Fruit fly (Drosophila melanogaster) whole organism, pupa: Measurements from ENCODE around the gene CG11899.

Experiments used
- CG10348 ChIP-seq: fragments of 200-800 bp; sonication (Bioruptor generic); IDR thresholded peaks from 2 replicates; pipeline ENCODE4 v1.3.6; 2022; ENCODE audit warnings: missing biosample characterization, missing genetic modification characterization
- CG12605 ChIP-seq: fragments of 200-800 bp; sonication (Bioruptor generic); IDR thresholded peaks from 2 replicates; pipeline ENCODE4 v1.3.6; 2022; ENCODE audit warnings: missing biosample characterization, missing genetic modification characterization
- CG13204 ChIP-seq: fragments of 200-800 bp; sonication (Bioruptor generic); optimal IDR thresholded peaks from 2 replicates; lab custom pipeline; 2018; ENCODE audit warnings: missing biosample characterization, mild to moderate bottlenecking, missing genetic modification characterization, moderate library complexity
- CG14655 ChIP-seq: fragments of 200-800 bp; sonication (Bioruptor generic); optimal IDR thresholded peaks from 3 replicates; lab custom pipeline; 2017; ENCODE audit warnings: mild to moderate bottlenecking, missing biosample characterization, missing genetic modification reagents, missing genetic modification characterization
- CG15710 ChIP-seq: fragments of 200-800 bp; sonication (Bioruptor generic); optimal IDR thresholded peaks from 2 replicates; lab custom pipeline; 2018; ENCODE audit warnings: missing biosample characterization, mild to moderate bottlenecking, missing genetic modification characterization, moderate library complexity
- CG17806 ChIP-seq: fragments of 200-800 bp; sonication (Bioruptor generic); optimal IDR thresholded peaks from 2 replicates; lab custom pipeline; 2018; ENCODE audit warnings: missing biosample characterization, mild to moderate bottlenecking, missing genetic modification characterization, moderate library complexity
- CG32121 ChIP-seq: fragments of 200-800 bp; sonication (Bioruptor generic); IDR thresholded peaks from 2 replicates; pipeline ENCODE4 v1.3.6; 2022; ENCODE audit warnings: missing biosample characterization, missing genetic modification characterization
- CG34367 ChIP-seq: fragments of 200-800 bp; sonication (Bioruptor generic); optimal IDR thresholded peaks from 2 replicates; lab custom pipeline; 2018; ENCODE audit warnings: missing biosample characterization, mild to moderate bottlenecking, missing genetic modification characterization
- CG4496 ChIP-seq: fragments of 200-800 bp; sonication (Bioruptor generic); IDR thresholded peaks from 3 replicates; pipeline ENCODE4 v1.3.6; 2022; ENCODE audit warnings: missing biosample characterization, missing genetic modification characterization
- CG8159 ChIP-seq: fragments of 200-800 bp; sonication (Bioruptor generic); optimal IDR thresholded peaks from 3 replicates; lab custom pipeline; 2018; ENCODE audit warnings: missing biosample characterization, mild to moderate bottlenecking, missing genetic modification characterization, moderate library complexity
- CG8301 ChIP-seq: fragments of 200-800 bp; sonication (Bioruptor generic); optimal IDR thresholded peaks from 2 replicates; lab custom pipeline; 2018; ENCODE audit warnings: missing biosample characterization, mild to moderate bottlenecking, missing genetic modification characterization
- CG9948 ChIP-seq: fragments of 200-800 bp; sonication (Bioruptor generic); optimal IDR thresholded peaks from 2 replicates; lab custom pipeline; 2018; ENCODE audit warnings: missing biosample characterization, mild to moderate bottlenecking, missing genetic modification characterization, moderate library complexity
- D1 ChIP-seq: fragments of 200-800 bp; sonication (Bioruptor generic); optimal IDR thresholded peaks from 2 replicates; lab custom pipeline; 2018; ENCODE audit warnings: missing biosample characterization, mild to moderate bottlenecking, missing genetic modification characterization, moderate library complexity
- EcR ChIP-seq: fragments of 200-800 bp; sonication (Bioruptor generic); optimal IDR thresholded peaks from 3 replicates; lab custom pipeline; 2019; ENCODE audit warnings: missing biosample characterization, missing genetic modification characterization, mild to moderate bottlenecking, moderate library complexity, missing genetic modification reagents
- Ets98B ChIP-seq: fragments of 200-800 bp; sonication (Bioruptor generic); IDR thresholded peaks from 2 replicates; pipeline ENCODE4 v1.3.6; 2022; ENCODE audit warnings: missing biosample characterization, missing genetic modification characterization
- Pif1A ChIP-seq: fragments of 200-800 bp; sonication (Bioruptor generic); optimal IDR thresholded peaks from 3 replicates; lab custom pipeline; 2016; ENCODE audit warnings: missing biosample characterization, missing genetic modification characterization
- Pif1B ChIP-seq: fragments of 200-800 bp; sonication (Bioruptor generic); optimal IDR thresholded peaks from 3 replicates; lab custom pipeline; 2016; ENCODE audit warnings: missing biosample characterization, missing genetic modification characterization
- Snoo ChIP-seq: fragments of 200-800 bp; sonication (Bioruptor generic); optimal IDR thresholded peaks from 3 replicates; lab custom pipeline; 2017; ENCODE audit warnings: missing biosample characterization, mild to moderate bottlenecking, missing genetic modification characterization, inconsistent platforms
- fd96Ca ChIP-seq: fragments of 200-800 bp; sonication (Bioruptor generic); IDR thresholded peaks from 3 replicates; pipeline ENCODE4 v1.3.6; 2022; ENCODE audit warnings: missing biosample characterization, missing genetic modification characterization
- gl ChIP-seq: fragments of 200-800 bp; sonication (Bioruptor generic); optimal IDR thresholded peaks from 2 replicates; lab custom pipeline; 2018; ENCODE audit warnings: missing biosample characterization, mild to moderate bottlenecking, missing genetic modification characterization
- rn ChIP-seq: fragments of 200-800 bp; sonication (Bioruptor generic); IDR thresholded peaks from 2 replicates; pipeline ENCODE4 v1.3.6; 2022; ENCODE audit warnings: missing biosample characterization, missing genetic modification characterization

CG11899 gene

dm6 chr3R:29220585-29220984, 20.3 kb downstream of the CG11899 start:
- no peak for TF ChIP-seq CG9948
- no peak for TF ChIP-seq CG34367 (tag; lab: Kevin White, UChicago)
- no peak for TF ChIP-seq Ets98B (GFP tag; lab: Robert Waterston, UW)
- no peak for TF ChIP-seq EcR (GFP tag; lab: Kevin White, UChicago)
- TF ChIP-seq CG8159 (tag; lab: Kevin White, UChicago), result no peak
- no peak for TF ChIP-seq CG12605 (GFP tag; lab: Robert Waterston, UW)
- no peak for TF ChIP-seq CG32121 (GFP tag; lab: Robert Waterston, UW)
- TF ChIP-seq Snoo (tag; lab: Kevin White, UChicago), result no peak
- no peak for TF ChIP-seq CG8301 (tag; lab: Kevin White, UChicago)
- TF ChIP-seq CG14655, result no peak
- no peak for TF ChIP-seq Pif1A (GFP tag; lab: Kevin White, UChicago)
- no peak for TF ChIP-seq CG17806 (tag; lab: Kevin White, UChicago)
- no peak for TF ChIP-seq fd96Ca (GFP tag; lab: Robert Waterston, UW)
- TF ChIP-seq, all 21 proteins: peak for 0

dm6 chr3R:29221168-29221567, 20.9 kb downstream of the CG11899 start:
- TF ChIP-seq CG12605 (GFP tag; lab: Robert Waterston, UW) (no peak), CG14655 (no peak), Pif1B (no peak), CG17806 (tag; lab: Kevin White, UChicago) (no peak), EcR (GFP tag; lab: Kevin White, UChicago) (no peak), CG10348 (GFP tag; lab: Robert Waterston, UW) (no peak), CG8159 (tag; lab: Kevin White, UChicago) (no peak), CG15710 (tag; lab: Kevin White, UChicago) (no peak), CG9948 (no peak), D1 (no peak), CG13204 (GFP tag; lab: Kevin White, UChicago) (no peak), Snoo (tag; lab: Kevin White, UChicago) (no peak), CG34367 (tag; lab: Kevin White, UChicago) (no peak), Pif1A (GFP tag; lab: Kevin White, UChicago) (no peak), CG4496 (GFP tag; lab: Robert Waterston, UW) (no peak), rn (no peak)

dm6 chr3R:29222891-29223842, 22.9 kb downstream of the CG11899 start, which contains the start of the genes Cisd2 and Brd8:
Cisd2 (minus strand) TSS chr3R:29223428.
Brd8 (plus strand) TSS chr3R:29223485.
- no peak for TF ChIP-seq CG12605 (GFP tag; lab: Robert Waterston, UW)
- no peak for TF ChIP-seq CG13204 (GFP tag; lab: Kevin White, UChicago)
- no peak for TF ChIP-seq D1
- no peak for TF ChIP-seq Pif1A (GFP tag; lab: Kevin White, UChicago)
- TF ChIP-seq Pif1B, result no peak
- no peak for TF ChIP-seq Ets98B (GFP tag; lab: Robert Waterston, UW)
- TF ChIP-seq gl (tag; lab: Kevin White, UChicago), result no peak
- TF ChIP-seq rn, result no peak
- TF ChIP-seq EcR (GFP tag; lab: Kevin White, UChicago), result no peak

- 0 out of 3 replicates have a peak, but pooled peaks have one; percentile 11 for TF ChIP-seq CG4496 (GFP tag; lab: Robert Waterston, UW)
- no peak for TF ChIP-seq CG12605 (GFP tag; lab: Robert Waterston, UW)
Measured at dm6 chr3R:29227675-29228211, 27.5 kb downstream of the CG11899 start, which contains the start of gene CG14507. CG14507 (minus strand) TSS chr3R:29227725.

- TF ChIP-seq Pif1B (no peak), EcR (GFP tag; lab: Kevin White, UChicago) (peak; percentile 44)
- TF ChIP-seq, all 21 proteins: peak for 1
Measured at dm6 chr3R:29228745-29229448, 28.6 kb downstream of the CG11899 start, which contains the start of gene Usp1. Usp1 (plus strand) TSS chr3R:29229161.

dm6 chr3R:29229958-29230357, 29.7 kb downstream of the CG11899 start:
- TF ChIP-seq Ets98B (GFP tag; lab: Robert Waterston, UW), result no peak
- no peak for TF ChIP-seq EcR (GFP tag; lab: Kevin White, UChicago)
- no peak for TF ChIP-seq rn
- TF ChIP-seq CG4496 (GFP tag; lab: Robert Waterston, UW), result no peak
- no peak for TF ChIP-seq Pif1A (GFP tag; lab: Kevin White, UChicago)
- no peak for TF ChIP-seq CG14655
- no peak for TF ChIP-seq CG9948
- TF ChIP-seq CG8301 (tag; lab: Kevin White, UChicago), result no peak
- no peak for TF ChIP-seq fd96Ca (GFP tag; lab: Robert Waterston, UW)
- TF ChIP-seq CG34367 (tag; lab: Kevin White, UChicago), result no peak
- no peak for TF ChIP-seq Pif1B
- TF ChIP-seq CG8159 (tag; lab: Kevin White, UChicago), result no peak
